Fruit fly (Drosophila melanogaster) Kc167 (cell line): Measurements from ENCODE around the gene vih.

Experiments
- Myc ChIP-seq: fragments of >200 bp; optimal IDR thresholded peaks from 2 replicates; lab custom pipeline; 2017; ENCODE audit warnings: missing external identifiers
- Sin3A ChIP-seq: fragments of >200 bp; optimal IDR thresholded peaks from 2 replicates; lab custom pipeline; 2018; ENCODE audit warnings: missing external identifiers
- h ChIP-seq: fragments of >200 bp; optimal IDR thresholded peaks from 3 replicates; lab custom pipeline; 2018; ENCODE audit warnings: missing external identifiers
- insv ChIP-seq: fragments of >200 bp; optimal IDR thresholded peaks from 3 replicates; lab custom pipeline; 2018; ENCODE audit warnings: missing external identifiers
- psq ChIP-seq: fragments of >200 bp; optimal IDR thresholded peaks from 2 replicates; lab custom pipeline; 2017; ENCODE audit warnings: missing external identifiers

dm6 chr3L:12468016-12468415 is 36.1 kb upstream of the vih start, which contains the start of gene eyg:
- TF ChIP-seq insv (no peak), h (no peak), Myc (lab: Kevin White, UChicago) (no peak), Sin3A (lab: Kevin White, UChicago) (no peak), psq (no peak)
